Worm (Caenorhabditis elegans) whole organism, L4 larva: Measurements from ENCODE around the gene clec-38.

Experiments
- D1046.2 ChIP-seq: fragments of 200-800 bp; sonication (Bioruptor generic); IDR thresholded peaks from 2 replicates; pipeline ENCODE4 v1.3.6; 2022; ENCODE audit warnings: missing genetic modification characterization, missing compliant biosample characterization
- F44E2.7 ChIP-seq: fragments of 200-800 bp; sonication (Bioruptor generic); IDR thresholded peaks from 2 replicates; pipeline ENCODE4 v2.1.2; 2022; ENCODE audit warnings: missing genetic modification characterization, missing compliant biosample characterization
- T20F7.1 ChIP-seq: fragments of 200-800 bp; sonication (Bioruptor generic); optimal IDR thresholded peaks from 2 replicates; lab custom pipeline; 2018; ENCODE audit warnings: mild to moderate bottlenecking, missing genetic modification characterization, missing compliant biosample characterization
- Y5F2A.4 ChIP-seq: fragments of 200-800 bp; sonication (Bioruptor generic); optimal IDR thresholded peaks from 2 replicates; lab custom pipeline; 2018; ENCODE audit warnings: mild to moderate bottlenecking, missing genetic modification characterization, missing compliant biosample characterization
- Y75B8A.6 ChIP-seq: fragments of 200-800 bp; sonication (Bioruptor generic); IDR thresholded peaks from 2 replicates; pipeline ENCODE4 v1.3.6; 2022; ENCODE audit warnings: missing genetic modification reagents, missing genetic modification characterization, missing compliant biosample characterization
- ZK337.2 ChIP-seq: fragments of 200-800 bp; sonication (Bioruptor generic); IDR thresholded peaks from 2 replicates; pipeline ENCODE4 v1.3.6; 2022; ENCODE audit warnings: missing genetic modification reagents, missing genetic modification characterization, missing compliant biosample characterization
- aha-1 ChIP-seq: fragments of 150-350 bp; peaks from one replicate; lab custom pipeline; 2014; ENCODE audit warnings: missing biosample characterization, missing genetic modification characterization
- arid-1 ChIP-seq: fragments of 200-800 bp; sonication (Bioruptor generic); conservative IDR thresholded peaks from 2 replicates; pipeline ENCODE4 v1.3.6; 2022; ENCODE audit warnings: missing genetic modification reagents, missing genetic modification characterization, missing compliant biosample characterization
- attf-4 ChIP-seq: sonication (generic microtip); optimal IDR thresholded peaks from 3 replicates; lab custom pipeline; 2017; ENCODE audit warnings: missing biosample characterization, missing genetic modification characterization
- ceh-20 ChIP-seq: fragments of 200-800 bp; sonication (Bioruptor generic); IDR thresholded peaks from 2 replicates; pipeline ENCODE4 v1.3.6; 2022; ENCODE audit warnings: missing genetic modification reagents, missing genetic modification characterization, missing compliant biosample characterization
- ceh-62 ChIP-seq: sonication (generic microtip); optimal IDR thresholded peaks from 2 replicates; lab custom pipeline; 2017; ENCODE audit warnings: missing biosample characterization, missing genetic modification characterization
- ces-1 ChIP-seq: fragments of 150-350 bp; sonication (generic microtip); optimal IDR thresholded peaks from 4 replicates; lab custom pipeline; 2014; ENCODE audit warnings: missing biosample characterization, missing genetic modification reagents, missing genetic modification characterization
- cey-2 ChIP-seq: sonication (generic microtip); optimal IDR thresholded peaks from 3 replicates; lab custom pipeline; 2017; ENCODE audit warnings: missing genetic modification characterization, mild to moderate bottlenecking, missing compliant biosample characterization, antibody characterized with exemption, borderline replicate concordance; ENCODE audit not compliant: insufficient read depth
- daf-16 ChIP-seq, 3 experiments: sonication (generic microtip); optimal IDR thresholded peaks; 2 replicates each; lab custom pipeline; 2016 to 2017; ENCODE audit warnings: missing genetic modification characterization in 3 of 3, missing genetic modification reagents in 3 of 3, mild to moderate bottlenecking in 2 of 3, missing compliant biosample characterization in 2 of 3, missing biosample characterization in 1 of 3, moderate library complexity in 1 of 3
- daf-19 ChIP-seq: fragments of 200-800 bp; sonication (Bioruptor generic); conservative IDR thresholded peaks from 2 replicates; pipeline ENCODE4 v1.3.6; 2022; ENCODE audit warnings: missing genetic modification characterization, missing compliant biosample characterization
- dmd-9 ChIP-seq: fragments of 200-800 bp; sonication (Bioruptor generic); IDR thresholded peaks from 2 replicates; pipeline ENCODE4 v1.3.6; 2022; ENCODE audit warnings: missing genetic modification reagents, missing genetic modification characterization, missing compliant biosample characterization
- egl-27 ChIP-seq: sonication (generic microtip); optimal IDR thresholded peaks from 3 replicates; lab custom pipeline; 2017; ENCODE audit warnings: missing biosample characterization, missing genetic modification reagents, missing genetic modification characterization
- egl-43 ChIP-seq: fragments of 200-800 bp; sonication (Bioruptor generic); IDR thresholded peaks from 2 replicates; pipeline ENCODE4 v1.3.6; 2022; ENCODE audit warnings: missing genetic modification reagents, missing genetic modification characterization, missing compliant biosample characterization
- fkh-10 ChIP-seq: fragments of 150-350 bp; optimal IDR thresholded peaks from 2 replicates; lab custom pipeline; 2014; ENCODE audit warnings: missing biosample characterization, missing genetic modification reagents, missing genetic modification characterization
- hmg-1.1 ChIP-seq: fragments of 200-800 bp; sonication (Bioruptor generic); IDR thresholded peaks from 2 replicates; pipeline ENCODE4 v1.3.6; 2022; ENCODE audit warnings: missing genetic modification reagents, missing genetic modification characterization, missing compliant biosample characterization
- lin-38 ChIP-seq: fragments of 200-800 bp; sonication (Bioruptor generic); IDR thresholded peaks from 2 replicates; pipeline ENCODE4 v1.3.6; 2022; ENCODE audit warnings: missing genetic modification reagents, missing genetic modification characterization, missing compliant biosample characterization
- lsy-2 ChIP-seq, 2 experiments: fragments of 150-350 bp in 1 of 2; sonication (generic microtip) in 1 of 2; optimal IDR thresholded peaks; 2 replicates each; lab custom pipeline; 2014 to 2017; ENCODE audit warnings: missing biosample characterization in 2 of 2, missing genetic modification characterization in 2 of 2
- madf-5 ChIP-seq, 2 experiments: fragments of 200-800 bp; sonication (Bioruptor generic); IDR thresholded peaks; 2 replicates each; pipeline ENCODE4 v1.3.6; 2022; ENCODE audit warnings: missing compliant biosample characterization in 2 of 2, missing genetic modification characterization in 2 of 2
- mdl-1 ChIP-seq, 2 experiments: fragments of 150-350 bp in 1 of 2; sonication (generic microtip) in 1 of 2; optimal IDR thresholded peaks; 2 replicates each; lab custom pipeline; 2014 to 2017; ENCODE audit warnings: missing biosample characterization in 2 of 2, missing genetic modification characterization in 2 of 2
- mxl-2 ChIP-seq: fragments of 200-800 bp; sonication (Bioruptor generic); conservative IDR thresholded peaks from 2 replicates; pipeline ENCODE4 v1.3.6; 2022; ENCODE audit warnings: missing genetic modification reagents, missing genetic modification characterization, missing compliant biosample characterization
- nhr-102 ChIP-seq: sonication (generic microtip); optimal IDR thresholded peaks from 2 replicates; lab custom pipeline; 2016; ENCODE audit warnings: mild to moderate bottlenecking, missing genetic modification characterization, moderate library complexity, missing compliant biosample characterization
- nhr-41 ChIP-seq: fragments of 200-800 bp; sonication (Bioruptor generic); IDR thresholded peaks from 2 replicates; pipeline ENCODE4 v1.3.6; 2022; ENCODE audit warnings: missing genetic modification reagents, missing genetic modification characterization, missing compliant biosample characterization
- nhr-48 ChIP-seq: sonication (generic microtip); optimal IDR thresholded peaks from 2 replicates; lab custom pipeline; 2016; ENCODE audit warnings: mild to moderate bottlenecking, missing genetic modification characterization, missing compliant biosample characterization
- set-16 ChIP-seq: fragments of 200-800 bp; sonication (Bioruptor generic); IDR thresholded peaks from 2 replicates; pipeline ENCODE4 v1.3.6; 2022; ENCODE audit warnings: missing genetic modification reagents, missing genetic modification characterization, missing compliant biosample characterization
- skn-1 ChIP-seq: fragments of 150-350 bp; optimal IDR thresholded peaks from 2 replicates; lab custom pipeline; 2014; ENCODE audit warnings: missing biosample characterization, missing genetic modification characterization
- spr-3 ChIP-seq: fragments of 200-800 bp; sonication (Bioruptor generic); optimal IDR thresholded peaks from 2 replicates; lab custom pipeline; 2018; ENCODE audit warnings: mild to moderate bottlenecking, missing genetic modification characterization, missing compliant biosample characterization
- unc-39 ChIP-seq: sonication (generic microtip); optimal IDR thresholded peaks from 2 replicates; lab custom pipeline; 2017; ENCODE audit warnings: missing biosample characterization, missing genetic modification characterization
- vab-7 ChIP-seq: fragments of 200-800 bp; sonication (Bioruptor generic); IDR thresholded peaks from 2 replicates; pipeline ENCODE4 v1.3.6; 2022; ENCODE audit warnings: missing genetic modification reagents, missing genetic modification characterization, missing compliant biosample characterization
- zag-1 ChIP-seq: fragments of 150-350 bp; optimal IDR thresholded peaks from 2 replicates; lab custom pipeline; 2014; ENCODE audit warnings: missing biosample characterization, missing genetic modification characterization
- ztf-11 ChIP-seq: fragments of 150-350 bp; optimal IDR thresholded peaks from 2 replicates; lab custom pipeline; 2014; ENCODE audit warnings: missing biosample characterization, missing genetic modification characterization
- ztf-7 ChIP-seq: fragments of 150-350 bp; optimal IDR thresholded peaks from 2 replicates; lab custom pipeline; 2014; ENCODE audit warnings: missing biosample characterization, missing genetic modification characterization

clec-38 gene

ce11 chrV:16699752-16700259 lies 35.6 kb downstream of the clec-38 start, which contains the start of gene Y70C5C.1:
Gene Y70C5C.1 (plus strand): TSS chrV:16700209.
- no peak for TF ChIP-seq daf-19 (GFP tag; lab: Robert Waterston, UW)
- TF ChIP-seq dmd-9: no peak
- no peak for TF ChIP-seq aha-1 (tag; lab: Kevin White, UChicago)
- TF ChIP-seq ceh-62 (tag; lab: Kevin White, UChicago): no peak
- no peak for TF ChIP-seq T20F7.1 (GFP tag; lab: Kevin White, UChicago)
- TF ChIP-seq ztf-7 (tag; lab: Kevin White, UChicago): no peak
- TF ChIP-seq lin-38: no peak
- TF ChIP-seq unc-39 (tag; lab: Kevin White, UChicago): no peak
- TF ChIP-seq egl-27 (tag; lab: Kevin White, UChicago): no peak
- no peak for TF ChIP-seq nhr-102 (tag; lab: Kevin White, UChicago)
- no peak for TF ChIP-seq Y75B8A.6 (GFP tag; lab: Robert Waterston, UW)
- TF ChIP-seq ztf-11 (tag; lab: Kevin White, UChicago): no peak
- TF ChIP-seq D1046.2 (GFP tag; lab: Robert Waterston, UW): no peak
- no peak for TF ChIP-seq ceh-20
- no peak for TF ChIP-seq attf-4
- TF ChIP-seq madf-5 (GFP tag; IDR thresholded peaks at IDR 0.05; lab: Robert Waterston, UW): no peak
- no peak for TF ChIP-seq Y5F2A.4 (GFP tag; lab: Kevin White, UChicago)

ce11 chrV:16697178-16697577 lies 38.2 kb downstream of the clec-38 start, which contains the start of gene srw-41:
Gene srw-41 (plus strand): TSS chrV:16697478.
- TF ChIP-seq zag-1 (tag; lab: Kevin White, UChicago) (no peak), aha-1 (tag; lab: Kevin White, UChicago) (peak; percentile 23)

- TF ChIP-seq aha-1 (tag; lab: Kevin White, UChicago) (peak; percentile 71), ces-1 (GFP tag; lab: Kevin White, UChicago) (no peak)
These were observed 39.9 kb downstream of the clec-38 start for ce11 chrV:16695499-16695898.

ce11 chrV:16694538-16694937 lies 40.9 kb downstream of the clec-38 start, which contains the start of gene srz-101:
Gene srz-101 (plus strand): TSS chrV:16694838.
- TF ChIP-seq spr-3 (no peak), ZK337.2 (GFP tag; lab: Robert Waterston, UW) (no peak), hmg-1.1 (GFP tag; lab: Robert Waterston, UW) (no peak), arid-1 (GFP tag; lab: Robert Waterston, UW) (no peak), nhr-48 (tag; lab: Kevin White, UChicago) (no peak), aha-1 (tag; lab: Kevin White, UChicago) (no peak), cey-2 (tag; lab: Kevin White, UChicago) (no peak), lsy-2 (tag; optimal IDR thresholded peaks at IDR 0.05; lab: Kevin White, UChicago) (no peak), egl-43 (GFP tag; lab: Robert Waterston, UW) (no peak), vab-7 (GFP tag; lab: Robert Waterston, UW) (no peak), fkh-10 (GFP tag; lab: Kevin White, UChicago) (no peak), F44E2.7 (GFP tag; lab: Robert Waterston, UW) (no peak), nhr-41 (no peak), set-16 (GFP tag; lab: Robert Waterston, UW) (no peak), daf-16 (GFP tag; optimal IDR thresholded peaks at IDR 0.05; lab: Kevin White, UChicago) (no peak), daf-16 (tag; optimal IDR thresholded peaks at IDR 0.05; lab: Kevin White, UChicago) (no peak), mdl-1 (tag; optimal IDR thresholded peaks at IDR 0.05; lab: Kevin White, UChicago) (no peak), mxl-2 (no peak), nhr-102 (tag; lab: Kevin White, UChicago) (no peak), madf-5 (GFP tag; IDR thresholded peaks at IDR 0.05; lab: Robert Waterston, UW) (no peak), skn-1 (no peak)
